Worm (Caenorhabditis elegans): Measurements from ENCODE around the gene F18A12.2.

DNA sequence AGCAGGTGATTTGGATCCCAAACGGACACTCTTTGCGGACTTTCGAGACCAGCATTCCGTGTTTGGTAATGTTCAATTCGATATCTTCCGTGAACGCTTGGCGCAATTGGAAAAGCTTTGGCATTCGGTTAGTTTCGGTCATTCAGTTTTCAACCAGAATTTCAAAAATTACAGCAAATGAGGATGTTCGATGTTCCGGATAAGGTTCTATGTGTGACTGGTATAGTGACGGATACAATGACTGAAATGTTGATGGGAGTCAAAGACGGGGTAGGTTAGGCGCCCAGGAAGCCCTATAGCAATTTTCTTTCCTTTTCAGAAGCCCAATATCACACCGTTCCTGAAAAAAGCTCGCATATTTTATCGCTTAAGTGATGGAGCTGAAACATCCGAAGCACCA, 31.5 kb upstream of the F18A12.2 start:
- TF ChIP-seq mab-5 (tag; optimal IDR thresholded peaks at IDR 0.05) (no peak), mep-1 (tag; optimal IDR thresholded peaks at IDR 0.05) (no peak), unc-62 (GFP tag; optimal IDR thresholded peaks at IDR 0.05) (no peak), elt-1 (tag; optimal IDR thresholded peaks at IDR 0.05; ENCODE audit: borderline replicate concordance, insufficient read depth) (no peak), nhr-12 (tag; optimal IDR thresholded peaks at IDR 0.05) (no peak), snpc-4 (tag; optimal IDR thresholded peaks at IDR 0.05) (no peak), mls-2 (tag; optimal IDR thresholded peaks at IDR 0.05) (no peak), unc-39 (tag; optimal IDR thresholded peaks at IDR 0.05) (no peak), hlh-1 (tag; optimal IDR thresholded peaks at IDR 0.05) (no peak), ces-1 (GFP tag; optimal IDR thresholded peaks at IDR 0.05) (no peak), nhr-28 (tag; optimal IDR thresholded peaks at IDR 0.05) (no peak), ceh-39 (tag; optimal IDR thresholded peaks at IDR 0.05) (no peak), blmp-1 (tag; optimal IDR thresholded peaks at IDR 0.05) (no peak), nhr-237 (tag; optimal IDR thresholded peaks at IDR 0.05) (no peak)

Measured in whole organism, mixed stage, embryonic.